Fruit fly (Drosophila melanogaster) whole organism, adult: ENCODE results near the gene CG6769.

Source experiments
- CG11617 ChIP-seq: fragments of 200-800 bp; sonication (Bioruptor generic); optimal IDR thresholded peaks from 2 replicates; lab custom pipeline; 2017; ENCODE audit warnings: mild to moderate bottlenecking, missing biosample characterization, missing genetic modification reagents, missing genetic modification characterization
- CG12768 ChIP-seq: fragments of 200-800 bp; sonication (Bioruptor generic); optimal IDR thresholded peaks from 2 replicates; lab custom pipeline; 2017; ENCODE audit warnings: missing biosample characterization, missing genetic modification characterization, mild to moderate bottlenecking, moderate library complexity, missing genetic modification reagents
- CG14711 ChIP-seq: fragments of 200-800 bp; sonication (Bioruptor generic); optimal IDR thresholded peaks from 2 replicates; lab custom pipeline; 2018; ENCODE audit warnings: missing biosample characterization, mild to moderate bottlenecking, missing genetic modification characterization, moderate library complexity
- CG1620 ChIP-seq: fragments of 200-800 bp; sonication (Bioruptor generic); optimal IDR thresholded peaks from 2 replicates; lab custom pipeline; 2016; ENCODE audit warnings: missing biosample characterization, missing genetic modification characterization
- CG33017 ChIP-seq: fragments of 200-800 bp; sonication (Bioruptor generic); optimal IDR thresholded peaks from 2 replicates; lab custom pipeline; 2018; ENCODE audit warnings: missing biosample characterization, mild to moderate bottlenecking, missing genetic modification characterization, moderate library complexity
- CG5204 ChIP-seq: fragments of 200-800 bp; sonication (Bioruptor generic); optimal IDR thresholded peaks from 2 replicates; lab custom pipeline; 2016; ENCODE audit warnings: missing biosample characterization, missing genetic modification characterization
- CG7045 ChIP-seq: fragments of 200-800 bp; sonication (Bioruptor generic); optimal IDR thresholded peaks from 2 replicates; lab custom pipeline; 2017; ENCODE audit warnings: missing biosample characterization, mild to moderate bottlenecking, missing genetic modification characterization
- CG7101 ChIP-seq: fragments of 200-800 bp; sonication (Bioruptor generic); optimal IDR thresholded peaks from 2 replicates; lab custom pipeline; 2018; ENCODE audit warnings: missing biosample characterization, mild to moderate bottlenecking, missing genetic modification characterization, moderate library complexity
- Clk ChIP-seq: fragments of 200-800 bp; sonication (Bioruptor generic); optimal IDR thresholded peaks from 2 replicates; lab custom pipeline; 2017; ENCODE audit warnings: missing biosample characterization, missing genetic modification characterization
- Crg-1 ChIP-seq: fragments of 200-800 bp; sonication (Bioruptor generic); optimal IDR thresholded peaks from 2 replicates; lab custom pipeline; 2016; ENCODE audit warnings: missing biosample characterization, missing genetic modification characterization
- Hr96 ChIP-seq: fragments of 200-800 bp; sonication (Bioruptor generic); optimal IDR thresholded peaks from 2 replicates; lab custom pipeline; 2016; ENCODE audit warnings: missing biosample characterization, missing genetic modification characterization
- Mnt ChIP-seq: fragments of 200-800 bp; sonication (Bioruptor generic); optimal IDR thresholded peaks from 2 replicates; lab custom pipeline; 2016; ENCODE audit warnings: missing biosample characterization, mild to moderate bottlenecking, missing genetic modification characterization
- bab1 ChIP-seq: fragments of 200-800 bp; sonication (Bioruptor generic); optimal IDR thresholded peaks from 3 replicates; lab custom pipeline; 2019; ENCODE audit warnings: missing biosample characterization, mild to moderate bottlenecking, missing genetic modification characterization, moderate library complexity
- cic ChIP-seq: fragments of 200-800 bp; sonication (Bioruptor generic); optimal IDR thresholded peaks from 2 replicates; lab custom pipeline; 2017; ENCODE audit warnings: missing biosample characterization, mild to moderate bottlenecking, missing genetic modification characterization, moderate library complexity
- cnc ChIP-seq, 2 experiments: fragments of >200 bp; optimal IDR thresholded peaks; 2 replicates each; lab custom pipeline; 2017
- kay ChIP-seq: fragments of 200-800 bp; sonication (Bioruptor generic); peaks from one replicate; lab custom pipeline; 2016; ENCODE audit warnings: missing biosample characterization, missing genetic modification characterization, borderline replicate concordance
- ovo ChIP-seq: fragments of 200-800 bp; sonication (Bioruptor generic); optimal IDR thresholded peaks from 2 replicates; lab custom pipeline; 2016; ENCODE audit warnings: missing biosample characterization, missing genetic modification characterization
- pad ChIP-seq: fragments of 200-800 bp; sonication (Bioruptor generic); optimal IDR thresholded peaks from 3 replicates; lab custom pipeline; 2017; ENCODE audit warnings: missing biosample characterization, missing genetic modification characterization, mild to moderate bottlenecking, moderate library complexity, missing genetic modification reagents
- tj ChIP-seq: fragments of 200-800 bp; sonication (Bioruptor generic); optimal IDR thresholded peaks from 3 replicates; lab custom pipeline; 2017; ENCODE audit warnings: missing biosample characterization, mild to moderate bottlenecking, missing genetic modification characterization, moderate library complexity
- toe ChIP-seq: fragments of 200-800 bp; sonication (Bioruptor generic); optimal IDR thresholded peaks from 2 replicates; lab custom pipeline; 2016; ENCODE audit warnings: missing biosample characterization, missing genetic modification characterization

Gene CG6769

dm6 chrX:17830211-17830616 is 30.6 kb upstream of the CG6769 start:
- TF ChIP-seq CG7101 (tag; lab: Kevin White, UChicago) = no peak
- no peak for TF ChIP-seq Mnt
- no peak for TF ChIP-seq CG12768 (GFP tag; lab: Kevin White, UChicago)
- no peak for TF ChIP-seq kay (GFP tag; lab: Kevin White, UChicago)
- no peak for TF ChIP-seq cic (GFP tag; lab: Kevin White, UChicago)
- TF ChIP-seq toe (GFP tag; lab: Kevin White, UChicago) = no peak

dm6 chrX:17830644-17831043 is 30.2 kb upstream of the CG6769 start, which contains the start of gene CG6398:
Gene CG6398 (plus strand): TSS chrX:17830828.
- TF ChIP-seq CG7101 (tag; lab: Kevin White, UChicago) (no peak), Crg-1 (GFP tag; lab: Kevin White, UChicago) (no peak), pad (GFP tag; lab: Kevin White, UChicago) (peak; percentile 14), CG33017 (tag; lab: Kevin White, UChicago) (no peak), CG5204 (GFP tag; lab: Kevin White, UChicago) (no peak), CG1620 (GFP tag; lab: Kevin White, UChicago) (peak; percentile 25), Clk (no peak), CG12768 (GFP tag; lab: Kevin White, UChicago) (no peak), cic (GFP tag; lab: Kevin White, UChicago) (no peak), CG7045 (GFP tag; lab: Kevin White, UChicago) (no peak), tj (GFP tag; lab: Kevin White, UChicago) (peak; percentile 86), CG14711 (tag; lab: Kevin White, UChicago) (no peak), CG11617 (GFP tag; lab: Kevin White, UChicago) (no peak), kay (GFP tag; lab: Kevin White, UChicago) (no peak), ovo (no peak), toe (GFP tag; lab: Kevin White, UChicago) (no peak), cnc (optimal IDR thresholded peaks at IDR 0.05; lab: Kevin White, UChicago) (no peak), Mnt (no peak), Hr96 (GFP tag; lab: Kevin White, UChicago) (no peak), bab1 (GFP tag; lab: Kevin White, UChicago) (peak; percentile 17)

dm6 chrX:17832163-17833014 is 28.4 kb upstream of the CG6769 start:
- peak; percentile 93 for TF ChIP-seq tj (GFP tag; lab: Kevin White, UChicago)
- no peak for TF ChIP-seq Crg-1 (GFP tag; lab: Kevin White, UChicago)
- TF ChIP-seq toe (GFP tag; lab: Kevin White, UChicago) = no peak
- peak; percentile 85 for TF ChIP-seq pad (GFP tag; lab: Kevin White, UChicago)
- TF ChIP-seq bab1 (GFP tag; lab: Kevin White, UChicago) = peak; percentile 61

- TF ChIP-seq CG12768 (GFP tag; lab: Kevin White, UChicago) = no peak
Observed at dm6 chrX:17833986-17834385, 26.8 kb upstream of the CG6769 start.

- TF ChIP-seq CG11617 (GFP tag; lab: Kevin White, UChicago) = no peak
- TF ChIP-seq tj (GFP tag; lab: Kevin White, UChicago) = peak; percentile 99
Observed at dm6 chrX:17834754-17835153, 26.0 kb upstream of the CG6769 start.

- no peak for TF ChIP-seq Crg-1 (GFP tag; lab: Kevin White, UChicago)
- no peak for TF ChIP-seq cic (GFP tag; lab: Kevin White, UChicago)
Observed at dm6 chrX:17836420-17836932, 24.3 kb upstream of the CG6769 start.

- TF ChIP-seq CG12768 (GFP tag; lab: Kevin White, UChicago) (no peak), bab1 (GFP tag; lab: Kevin White, UChicago) (peak; percentile 69), pad (GFP tag; lab: Kevin White, UChicago) (peak; percentile 7), Crg-1 (GFP tag; lab: Kevin White, UChicago) (peak; percentile 26), ovo (no peak), CG7045 (GFP tag; lab: Kevin White, UChicago) (no peak), cic (GFP tag; lab: Kevin White, UChicago) (peak; percentile 25), CG1620 (GFP tag; lab: Kevin White, UChicago) (peak; percentile 47), CG14711 (tag; lab: Kevin White, UChicago) (peak; percentile 36), Mnt (peak; percentile 23)
Observed at dm6 chrX:17841923-17842322, 18.9 kb upstream of the CG6769 start, which contains the start of gene Taf9. Gene Taf9 (plus strand): TSS chrX:17842161.
